Worm (Caenorhabditis elegans): ENCODE measurements around the gene grl-30.
"Not testable (repeated sequence)": the region's sequence is repeated elsewhere in the genome, so short reads cannot be mapped to it uniquely, and the experiment has no call there.

The grl-30 gene

DNA sequence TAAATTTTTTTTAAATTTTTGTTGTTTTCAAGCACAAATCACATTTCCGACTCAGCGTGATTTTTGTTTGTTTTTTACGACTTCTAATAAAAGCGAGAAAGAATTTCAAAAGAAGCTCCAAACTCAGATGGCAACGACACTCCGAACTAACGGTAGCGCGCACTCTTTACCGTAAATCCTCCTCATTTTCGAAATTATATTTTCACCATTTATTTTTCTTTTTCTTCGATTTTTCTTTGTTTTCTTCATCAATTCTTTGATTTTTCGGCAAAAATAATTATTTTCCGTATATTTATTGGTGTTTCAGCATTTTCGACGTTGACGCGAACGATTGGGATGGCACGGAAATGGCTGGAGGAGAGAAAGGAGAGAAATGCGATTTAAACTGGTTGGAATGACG, 2.7 kb downstream of the grl-30 start, which contains the start of gene T24A6.1:
TSS of gene T24A6.1 (plus strand) at position 301 of the 400 bp plus-strand sequence.
- not testable (repeated sequence) for TF ChIP-seq zfh-2 (GFP tag; conservative IDR thresholded peaks at IDR 0.05); egl-18 (GFP tag; IDR thresholded peaks at IDR 0.05); madf-3 (GFP tag; IDR thresholded peaks at IDR 0.05)

DNA sequence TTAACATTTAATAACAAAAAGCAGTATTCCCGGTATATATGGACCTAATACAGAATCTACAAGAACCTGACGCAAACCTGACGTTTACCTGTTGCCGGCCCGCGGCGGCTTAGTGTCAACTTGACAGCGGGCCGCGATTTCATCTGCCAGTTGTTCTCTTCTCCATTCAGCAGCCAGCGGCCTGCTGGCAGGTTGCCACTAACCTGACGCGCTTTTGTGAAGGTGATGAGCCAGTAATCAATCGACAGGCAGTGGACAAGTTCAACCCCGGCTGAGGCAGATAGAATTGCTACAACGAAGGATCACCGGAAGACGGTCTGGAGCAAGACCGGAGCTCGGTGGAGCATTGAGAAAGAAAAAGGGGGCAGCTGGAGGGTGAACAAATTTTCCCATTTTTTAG, 3.6 kb downstream of the grl-30 start:
- TF ChIP-seq hsf-1 (GFP tag; IDR thresholded peaks at IDR 0.05), result peak; percentile 52; the same call in 1 of the 2 replicates

ce11 chrV:3562824-3563223, 6.7 kb downstream of the grl-30 start, which contains the start of gene T24A6.16:
Gene T24A6.16 (minus strand): TSS chrV:3562924.
- not testable (repeated sequence) for TF ChIP-seq chd-7 (tag; optimal IDR thresholded peaks at IDR 0.05); tlf-1 (GFP tag; optimal IDR thresholded peaks at IDR 0.05); hsf-1 (GFP tag; IDR thresholded peaks at IDR 0.05)

DNA sequence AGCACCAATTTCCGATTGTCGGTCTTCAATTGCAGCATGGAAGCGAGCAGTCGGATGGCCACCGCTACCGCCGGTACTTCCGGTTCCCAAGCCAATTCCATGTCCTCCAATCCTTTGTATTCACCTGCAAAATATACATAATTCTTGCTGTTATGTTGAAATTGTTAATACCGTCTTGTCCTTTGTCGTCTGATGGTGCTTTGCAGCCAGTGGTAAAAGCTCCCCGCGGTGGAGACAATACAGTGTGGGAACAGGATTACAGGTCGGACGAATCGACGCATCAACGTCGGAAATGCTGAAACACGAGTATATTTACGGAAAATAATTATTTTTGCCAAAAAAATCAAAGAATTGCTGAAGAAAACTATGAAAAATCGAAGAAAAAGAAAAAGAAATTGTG, 8.2 kb downstream of the grl-30 start, which contains the start of gene T24A6.17:
TSS of gene T24A6.17 (minus strand) at position 101 of the 400 bp plus-strand sequence.
- TF ChIP-seq hmg-1.2 (GFP tag; IDR thresholded peaks at IDR 0.05); ztf-18 (tag; optimal IDR thresholded peaks at IDR 0.05); efl-1 (GFP tag; optimal IDR thresholded peaks at IDR 0.05): not testable (repeated sequence)

ce11 chrV:3570695-3571094, 14.6 kb downstream of the grl-30 start, which contains the start of gene F40C5.2:
Gene F40C5.2 (plus strand): TSS chrV:3570995.
- not testable (repeated sequence) for TF ChIP-seq ztf-26 (tag; optimal IDR thresholded peaks at IDR 0.05); let-607 (tag; optimal IDR thresholded peaks at IDR 0.05); hsf-1 (GFP tag; IDR thresholded peaks at IDR 0.05)

DNA sequence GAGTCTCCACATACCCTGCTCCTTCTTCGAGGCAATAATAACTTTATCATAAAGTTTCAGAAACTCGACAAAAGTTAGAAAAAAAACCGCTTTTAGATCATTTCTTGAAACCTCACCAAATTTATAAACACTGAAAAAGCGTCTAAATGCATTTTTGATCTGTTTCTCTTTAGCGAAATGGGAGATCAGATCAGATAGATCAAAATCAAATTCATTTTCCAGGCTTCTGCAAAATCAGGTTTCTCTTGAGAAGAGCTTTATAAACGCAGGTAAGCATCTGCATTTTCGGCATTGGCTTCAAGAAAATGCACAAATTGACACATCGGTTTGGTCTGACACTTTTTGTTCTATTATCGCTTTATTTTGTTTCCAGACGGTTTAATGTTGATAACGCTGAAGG, 16.3 kb downstream of the grl-30 start, which contains the start of gene F40C5.1:
TSS of gene F40C5.1 (plus strand) at position 301 of the 400 bp plus-strand sequence.
- TF ChIP-seq egrh-3 (GFP tag; IDR thresholded peaks at IDR 0.05); madf-10 (tag; optimal IDR thresholded peaks at IDR 0.05); F39B2.1 (GFP tag; IDR thresholded peaks at IDR 0.05): not testable (repeated sequence)

DNA sequence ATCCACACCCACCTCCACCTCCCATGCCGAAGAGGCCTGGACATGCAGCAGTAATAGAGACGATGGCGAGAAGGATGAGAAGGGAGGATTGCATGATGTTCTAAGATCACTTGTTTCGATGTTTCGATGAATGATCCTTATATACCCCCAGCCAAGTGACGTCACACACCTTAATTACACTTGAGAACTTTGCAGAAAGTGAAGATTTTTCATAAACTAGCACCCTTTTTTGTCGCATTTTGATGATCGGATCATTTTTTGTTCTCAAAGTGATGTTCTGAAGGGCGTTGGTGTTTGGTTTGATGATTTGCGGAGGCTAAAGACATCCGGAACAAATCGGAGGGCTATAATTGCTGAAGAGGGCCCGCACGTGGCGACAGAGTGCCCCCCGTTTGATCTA, 19.7 kb downstream of the grl-30 start, which contains the start of gene grl-27:
TSS of gene grl-27 (minus strand) at position 101 of the 400 bp plus-strand sequence.
- TF ChIP-seq F23B12.7 (tag; optimal IDR thresholded peaks at IDR 0.05; ENCODE audit: insufficient read depth) (no peak), hmg-1.2 (GFP tag; IDR thresholded peaks at IDR 0.05) (no peak), ceh-27 (GFP tag; optimal IDR thresholded peaks at IDR 0.05) (no peak), ZK185.1 (tag; optimal IDR thresholded peaks at IDR 0.05; ENCODE audit: poor library complexity, severe bottlenecking) (no peak), cebp-1 (GFP tag; IDR thresholded peaks at IDR 0.05) (no peak), cebp-1 (tag; optimal IDR thresholded peaks at IDR 0.05) (no peak), ceh-79 (tag; optimal IDR thresholded peaks at IDR 0.05) (no peak), nhr-27 (tag; optimal IDR thresholded peaks at IDR 0.05) (no peak), snpc-4 (GFP tag; optimal IDR thresholded peaks at IDR 0.05) (no peak), snpc-4 (tag; optimal IDR thresholded peaks at IDR 0.05) (no peak), xnd-1 (tag; optimal IDR thresholded peaks at IDR 0.05) (no peak), repo-1 (tag; optimal IDR thresholded peaks at IDR 0.05) (no peak), nfya-2 (GFP tag; IDR thresholded peaks at IDR 0.05) (no peak)
